Fruit fly (Drosophila melanogaster): Measurements from ENCODE around the gene Actn3.
A peak's percentile ranks its signal among the peaks of the same experiment; 100 is the strongest.
"Not testable (repeated sequence)": the region's sequence is repeated elsewhere in the genome, so short reads cannot be mapped to it uniquely, and the experiment has no call there.

Actn3 gene

dm6 chr3R:16992716-16993115 lies 15.1 kb upstream of the Actn3 start, which contains the start of gene CG31274:
Gene CG31274, plus strand, starts transcription at chr3R:16993016.
- TF ChIP-seq CG7101 (tag; optimal IDR thresholded peaks at IDR 0.05); pad (GFP tag; optimal IDR thresholded peaks at IDR 0.05); CG11617 (GFP tag; optimal IDR thresholded peaks at IDR 0.05): not testable (repeated sequence)

dm6 chr3R:16991781-16992180 lies 14.2 kb upstream of the Actn3 start, which contains the start of gene EMC2B:
Gene EMC2B, minus strand, starts transcription at chr3R:16991878.
- TF ChIP-seq ovo (GFP tag; optimal IDR thresholded peaks at IDR 0.05) (peak; percentile 70), Crg-1 (GFP tag; optimal IDR thresholded peaks at IDR 0.05) (no peak), CG5204 (GFP tag; optimal IDR thresholded peaks at IDR 0.05) (peak; percentile 52), bab1 (GFP tag; optimal IDR thresholded peaks at IDR 0.05) (peak; percentile 60), toe (GFP tag; optimal IDR thresholded peaks at IDR 0.05) (peak; percentile 43), Hr96 (GFP tag; optimal IDR thresholded peaks at IDR 0.05) (peak; percentile 54), kay (GFP tag; ENCODE audit: borderline replicate concordance) (no peak), CG14711 (tag; optimal IDR thresholded peaks at IDR 0.05) (peak; percentile 37), CG12768 (GFP tag; optimal IDR thresholded peaks at IDR 0.05) (peak; percentile 23), CG7045 (GFP tag; optimal IDR thresholded peaks at IDR 0.05) (no peak), Mnt (GFP tag; optimal IDR thresholded peaks at IDR 0.05) (peak; percentile 24), tj (GFP tag; optimal IDR thresholded peaks at IDR 0.05) (no peak), CG11617 (GFP tag; optimal IDR thresholded peaks at IDR 0.05) (no peak), CG1620 (GFP tag; optimal IDR thresholded peaks at IDR 0.05) (peak; percentile 5), cic (GFP tag; optimal IDR thresholded peaks at IDR 0.05) (no peak), Clk (GFP tag; optimal IDR thresholded peaks at IDR 0.05) (no peak), pad (GFP tag; optimal IDR thresholded peaks at IDR 0.05) (peak; percentile 4), CG33017 (tag; optimal IDR thresholded peaks at IDR 0.05) (peak; percentile 57), CG7101 (tag; optimal IDR thresholded peaks at IDR 0.05) (peak; percentile 52), cnc (optimal IDR thresholded peaks at IDR 0.05) (no peak)

- not testable (repeated sequence) for TF ChIP-seq pad, ovo, CG5204 (GFP tag; optimal IDR thresholded peaks at IDR 0.05)
Measured at dm6 chr3R:16988514-16988913, 10.9 kb upstream of the Actn3 start, which contains the start of gene MESK4. Gene MESK4, plus strand, starts transcription at chr3R:16988814.

dm6 chr3R:16987924-16988298 lies 10.3 kb upstream of the Actn3 start:
- TF ChIP-seq Mnt (GFP tag; optimal IDR thresholded peaks at IDR 0.05) (no peak), cic (GFP tag; optimal IDR thresholded peaks at IDR 0.05) (peak; percentile 12), toe (GFP tag; optimal IDR thresholded peaks at IDR 0.05) (no peak), cnc (optimal IDR thresholded peaks at IDR 0.05) (no peak), CG1620 (GFP tag; optimal IDR thresholded peaks at IDR 0.05) (no peak), CG11617 (GFP tag; optimal IDR thresholded peaks at IDR 0.05) (no peak), Crg-1 (GFP tag; optimal IDR thresholded peaks at IDR 0.05) (no peak)

dm6 chr3R:16987220-16987923 lies 9.8 kb upstream of the Actn3 start, which contains the start of gene CG18622:
Gene CG18622, minus strand, starts transcription at chr3R:16987732.
- peak; percentile 88 for TF ChIP-seq CG12768 (GFP tag; optimal IDR thresholded peaks at IDR 0.05)
- TF ChIP-seq CG7101 (tag; optimal IDR thresholded peaks at IDR 0.05): no peak
- TF ChIP-seq CG7045 (GFP tag; optimal IDR thresholded peaks at IDR 0.05): no peak
- TF ChIP-seq CG1620 (GFP tag; optimal IDR thresholded peaks at IDR 0.05): no peak
- no peak for TF ChIP-seq CG14711 (tag; optimal IDR thresholded peaks at IDR 0.05)
- TF ChIP-seq Hr96 (GFP tag; optimal IDR thresholded peaks at IDR 0.05): no peak
- TF ChIP-seq toe (GFP tag; optimal IDR thresholded peaks at IDR 0.05): peak; percentile 24
- TF ChIP-seq cic (GFP tag; optimal IDR thresholded peaks at IDR 0.05): peak; percentile 95
- peak; percentile 56 for TF ChIP-seq ovo (GFP tag; optimal IDR thresholded peaks at IDR 0.05)
- TF ChIP-seq cnc (optimal IDR thresholded peaks at IDR 0.05): no peak
- TF ChIP-seq bab1 (GFP tag; optimal IDR thresholded peaks at IDR 0.05): no peak
- no peak for TF ChIP-seq CG11617 (GFP tag; optimal IDR thresholded peaks at IDR 0.05)
- peak; percentile 21 for TF ChIP-seq tj (GFP tag; optimal IDR thresholded peaks at IDR 0.05)
- peak; percentile 82 for TF ChIP-seq kay (GFP tag; ENCODE audit: borderline replicate concordance)
- peak; percentile 94 for TF ChIP-seq pad (GFP tag; optimal IDR thresholded peaks at IDR 0.05)
- TF ChIP-seq Mnt (GFP tag; optimal IDR thresholded peaks at IDR 0.05): peak; percentile 63
- TF ChIP-seq CG33017 (tag; optimal IDR thresholded peaks at IDR 0.05): peak; percentile 3
- no peak for TF ChIP-seq Crg-1 (GFP tag; optimal IDR thresholded peaks at IDR 0.05)
- no peak for TF ChIP-seq Clk (GFP tag; optimal IDR thresholded peaks at IDR 0.05)

dm6 chr3R:16986181-16987074 lies 8.8 kb upstream of the Actn3 start:
- TF ChIP-seq Crg-1 (GFP tag; optimal IDR thresholded peaks at IDR 0.05) (peak; percentile 94), toe (GFP tag; optimal IDR thresholded peaks at IDR 0.05) (peak; percentile 94), ovo (GFP tag; optimal IDR thresholded peaks at IDR 0.05) (peak; percentile 66), bab1 (GFP tag; optimal IDR thresholded peaks at IDR 0.05) (peak; percentile 88), Mnt (GFP tag; optimal IDR thresholded peaks at IDR 0.05) (peak; percentile 92), CG11617 (GFP tag; optimal IDR thresholded peaks at IDR 0.05) (peak; percentile 94), CG7101 (tag; optimal IDR thresholded peaks at IDR 0.05) (peak; percentile 95), Clk (GFP tag; optimal IDR thresholded peaks at IDR 0.05) (peak; percentile 94), CG33017 (tag; optimal IDR thresholded peaks at IDR 0.05) (peak; percentile 96), CG1620 (GFP tag; optimal IDR thresholded peaks at IDR 0.05) (peak; percentile 89), pad (GFP tag; optimal IDR thresholded peaks at IDR 0.05) (peak; percentile 88), kay (GFP tag; ENCODE audit: borderline replicate concordance) (peak; percentile 87), Hr96 (GFP tag; optimal IDR thresholded peaks at IDR 0.05) (peak; percentile 98), CG12768 (GFP tag; optimal IDR thresholded peaks at IDR 0.05) (peak; percentile 94), cic (GFP tag; optimal IDR thresholded peaks at IDR 0.05) (peak; percentile 98), CG14711 (tag; optimal IDR thresholded peaks at IDR 0.05) (peak; percentile 86), cnc (optimal IDR thresholded peaks at IDR 0.05) (no peak), CG7045 (GFP tag; optimal IDR thresholded peaks at IDR 0.05) (peak; percentile 98), CG5204 (GFP tag; optimal IDR thresholded peaks at IDR 0.05) (peak; percentile 97), tj (GFP tag; optimal IDR thresholded peaks at IDR 0.05) (peak; percentile 88)

All from whole organism, adult.